Worm (Caenorhabditis elegans) whole organism, young adult: Measurements from ENCODE around the gene ZK512.10.

Experiments
- B0035.1 ChIP-seq: sonication (generic microtip); optimal IDR thresholded peaks from 2 replicates; lab custom pipeline; 2016; ENCODE audit warnings: missing genetic modification characterization, mild to moderate bottlenecking, missing compliant biosample characterization, missing genotype, missing genetic modification reagents
- F57C9.4 ChIP-seq: sonication (generic microtip); optimal IDR thresholded peaks from 2 replicates; lab custom pipeline; 2017; ENCODE audit warnings: mild to moderate bottlenecking, missing genetic modification characterization, missing compliant biosample characterization
- ama-1 ChIP-seq, 3 experiments: fragments of 150-350 bp in 1 of 3; sonication (generic microtip) in 2 of 3; optimal IDR thresholded peaks; 2 replicates each; lab custom pipeline; 2014 to 2018; ENCODE audit warnings: missing biosample characterization in 2 of 3, missing genetic modification characterization in 2 of 3, missing genetic modification reagents in 2 of 3
- atf-7 ChIP-seq: sonication (generic microtip); optimal IDR thresholded peaks from 2 replicates; lab custom pipeline; 2017; ENCODE audit warnings: mild to moderate bottlenecking, missing genetic modification characterization, missing compliant biosample characterization
- egrh-3 ChIP-seq: fragments of 200-800 bp; sonication (Bioruptor generic); IDR thresholded peaks from 2 replicates; pipeline ENCODE4 v1.3.6; 2022; ENCODE audit warnings: missing genetic modification reagents, missing genetic modification characterization, missing compliant biosample characterization
- lin-26 ChIP-seq: fragments of 200-800 bp; sonication (Bioruptor generic); IDR thresholded peaks from 2 replicates; pipeline ENCODE4 v1.3.6; 2022; ENCODE audit warnings: missing genetic modification reagents, missing genetic modification characterization, missing compliant biosample characterization
- mes-4 ChIP-seq: sonication (generic microtip); optimal IDR thresholded peaks from 2 replicates; lab custom pipeline; 2016; ENCODE audit warnings: missing genotype, missing genetic modification characterization, missing compliant biosample characterization
- nfya-1 ChIP-seq: sonication (generic microtip); optimal IDR thresholded peaks from 2 replicates; lab custom pipeline; 2017; ENCODE audit warnings: antibody characterized with exemption, missing compliant biosample characterization, missing genetic modification characterization, borderline replicate concordance; ENCODE audit not compliant: insufficient read depth
- pha-4 ChIP-seq: fragments of 150-350 bp; sonication (generic microtip); optimal IDR thresholded peaks from 2 replicates; lab custom pipeline; 2014; ENCODE audit warnings: missing biosample characterization, missing genetic modification reagents, missing genetic modification characterization
- snpc-1.3 ChIP-seq: sonication (generic microtip); optimal IDR thresholded peaks from 2 replicates; lab custom pipeline; 2017; ENCODE audit warnings: missing genetic modification characterization, mild to moderate bottlenecking, missing compliant biosample characterization, antibody characterized with exemption, moderate library complexity, missing genotype, missing genetic modification reagents; ENCODE audit not compliant: insufficient read depth
- unc-62 ChIP-seq: fragments of 150-350 bp; optimal IDR thresholded peaks from 2 replicates; lab custom pipeline; 2014; ENCODE audit warnings: missing biosample characterization, missing genetic modification reagents, missing genetic modification characterization
- ztf-18 ChIP-seq: sonication (generic microtip); optimal IDR thresholded peaks from 2 replicates; lab custom pipeline; 2016; ENCODE audit warnings: missing genotype, mild to moderate bottlenecking, missing genetic modification characterization, missing compliant biosample characterization

DNA sequence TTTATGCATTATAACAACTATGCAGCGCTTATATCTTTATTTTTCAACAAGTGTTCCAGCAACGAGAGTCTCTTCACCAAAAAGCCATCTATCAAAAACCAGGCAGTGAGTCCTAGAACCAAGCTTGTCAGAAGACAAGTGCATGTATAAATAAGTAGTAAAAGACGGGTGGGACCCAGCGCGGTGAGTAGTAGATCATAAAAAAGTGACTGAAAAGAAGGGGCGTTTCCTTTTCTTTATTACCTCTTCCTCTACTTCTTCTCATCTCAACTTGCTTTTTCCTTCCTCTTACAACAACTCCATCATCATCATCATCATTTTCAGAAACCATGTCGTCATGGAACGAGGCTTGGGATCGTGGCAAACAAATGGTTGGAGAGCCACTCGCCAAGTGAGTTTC lies 5.9 kb downstream of the ZK512.10 start, which contains the start of gene eat-4:
- TF ChIP-seq snpc-1.3 (no peak), mes-4 (tag; lab: Kevin White, UChicago) (no peak), atf-7 (tag; lab: Kevin White, UChicago) (no peak), lin-26 (GFP tag; lab: Robert Waterston, UW) (no peak), F57C9.4 (tag; lab: Kevin White, UChicago) (no peak), unc-62 (no peak), ama-1 (optimal IDR thresholded peaks at IDR 0.05; lab: Kevin White, UChicago) (no peak), ama-1 (GFP tag; optimal IDR thresholded peaks at IDR 0.05; lab: Kevin White, UChicago) (no peak), nfya-1 (no peak), egrh-3 (GFP tag; lab: Robert Waterston, UW) (no peak), B0035.1 (tag; lab: Kevin White, UChicago) (no peak), pha-4 (tag; lab: Kevin White, UChicago) (no peak), ztf-18 (tag; lab: Kevin White, UChicago) (no peak)
